Fruit fly (Drosophila melanogaster) whole organism, prepupa: Measurements from ENCODE around the gene CG33490.

ENCODE experiments used
- CG6276 ChIP-seq: fragments of 200-800 bp; sonication (Bioruptor generic); optimal IDR thresholded peaks from 2 replicates; lab custom pipeline; 2017; ENCODE audit warnings: missing biosample characterization, mild to moderate bottlenecking, missing genetic modification characterization
- CG6854 ChIP-seq: fragments of 200-800 bp; sonication (Bioruptor generic); optimal IDR thresholded peaks from 2 replicates; lab custom pipeline; 2017; ENCODE audit warnings: missing biosample characterization, mild to moderate bottlenecking, missing genetic modification characterization
- Eip75B ChIP-seq: fragments of 200-800 bp; sonication (Bioruptor generic); optimal IDR thresholded peaks from 3 replicates; lab custom pipeline; 2016; ENCODE audit warnings: missing biosample characterization, missing genetic modification characterization
- achi ChIP-seq: fragments of 200-800 bp; sonication (Bioruptor generic); optimal IDR thresholded peaks from 3 replicates; lab custom pipeline; 2016; ENCODE audit warnings: missing biosample characterization, missing genetic modification characterization
- acj6 ChIP-seq: fragments of 200-800 bp; sonication (Bioruptor generic); optimal IDR thresholded peaks from 3 replicates; lab custom pipeline; 2016; ENCODE audit warnings: missing biosample characterization, missing genetic modification characterization
- dsx ChIP-seq: fragments of 200-800 bp; optimal IDR thresholded peaks from 3 replicates; lab custom pipeline; 2019; ENCODE audit warnings: missing biosample characterization, mild to moderate bottlenecking, missing genetic modification characterization, moderate library complexity; ENCODE audit not compliant: poor library complexity, severe bottlenecking

DNA sequence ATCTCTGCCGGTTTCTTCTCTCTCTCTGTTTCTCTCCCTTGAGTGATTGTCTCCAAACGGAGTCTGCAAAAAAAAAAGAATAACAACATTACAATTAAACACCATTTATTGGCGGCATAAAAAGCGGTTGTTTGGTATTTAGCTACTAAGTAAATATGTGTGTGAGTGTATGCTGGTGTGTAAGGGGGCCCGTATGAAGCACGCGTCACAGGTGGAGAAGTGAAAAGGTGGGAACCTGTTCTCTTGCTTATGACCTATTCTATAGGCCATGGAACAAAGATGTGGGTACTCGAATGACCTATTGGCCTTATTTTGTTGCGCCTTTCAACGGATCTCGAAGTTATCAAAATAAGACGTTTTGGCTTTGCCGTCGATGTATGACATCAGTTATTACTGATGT, 14.1 kb upstream of the CG33490 start:
- TF ChIP-seq Eip75B (GFP tag; lab: Kevin White, UChicago), result no peak
- TF ChIP-seq dsx (GFP tag; lab: Kevin White, UChicago), result no peak
- no peak for TF ChIP-seq CG6276 (GFP tag; lab: Kevin White, UChicago)
- no peak for TF ChIP-seq acj6 (GFP tag; lab: Kevin White, UChicago)
- TF ChIP-seq achi (GFP tag; lab: Kevin White, UChicago), result no peak
- TF ChIP-seq CG6854 (GFP tag; lab: Kevin White, UChicago), result no peak
